Fruit fly (Drosophila melanogaster): Measurements from ENCODE around the gene CG6785.
A peak's percentile ranks its signal among the peaks of the same experiment; 100 is the strongest.

CG6785 gene

DNA sequence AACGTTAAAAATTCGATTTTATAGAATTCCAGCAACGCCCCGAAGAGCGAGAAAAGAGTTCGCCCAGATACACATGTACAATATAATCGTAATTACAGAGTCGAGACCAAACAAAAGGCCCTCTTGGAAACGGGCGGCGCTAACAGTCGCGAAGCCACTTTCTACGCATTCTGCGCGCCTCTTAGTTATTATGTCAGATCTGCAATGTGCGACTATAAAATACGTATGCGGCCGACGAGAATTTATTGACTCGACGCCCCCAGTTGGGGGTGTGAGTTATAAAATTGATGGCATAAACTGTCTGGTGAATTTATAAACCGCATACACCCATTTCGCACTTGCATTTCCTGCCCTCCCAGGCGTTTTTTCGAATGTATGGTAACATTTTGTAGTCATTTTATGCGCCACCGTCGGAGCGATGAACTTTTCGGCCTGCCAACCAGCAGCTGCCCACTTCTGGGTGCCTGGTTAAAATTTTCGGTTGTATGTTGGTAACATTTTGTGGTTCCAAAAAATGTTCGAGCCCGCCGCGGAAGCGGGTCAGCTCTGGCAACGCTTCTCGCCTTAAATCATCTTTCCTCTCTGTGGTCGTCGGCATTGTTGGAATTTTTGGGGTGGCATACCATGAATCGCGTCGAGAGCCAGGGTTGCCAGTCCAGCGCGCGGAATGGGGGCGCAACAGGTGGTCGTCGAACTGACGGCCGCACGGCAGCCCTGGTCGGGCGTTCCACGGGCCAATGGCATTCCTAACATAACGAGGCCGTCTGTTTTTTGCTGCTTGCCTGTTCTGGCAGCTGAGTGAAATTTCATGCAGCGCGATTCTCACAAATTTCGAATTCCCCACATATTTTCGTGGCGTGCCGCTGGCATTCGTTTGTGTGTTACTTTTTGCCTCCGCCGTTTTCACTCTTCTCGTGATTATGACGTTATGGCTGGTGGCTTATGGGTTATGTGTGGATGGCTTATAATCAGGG, 33.0 kb downstream of the CG6785 start:
- peak; percentile 73 for TF ChIP-seq CG31627 (GFP tag; optimal IDR thresholded peaks at IDR 0.05)
- no peak for TF ChIP-seq CG6163 (GFP tag; IDR thresholded peaks at IDR 0.05)
- TF ChIP-seq dac (GFP tag; optimal IDR thresholded peaks at IDR 0.05), result peak; percentile 27
- TF ChIP-seq eg (GFP tag; IDR thresholded peaks at IDR 0.05), result no peak
- TF ChIP-seq Blimp-1 (GFP tag; optimal IDR thresholded peaks at IDR 0.05), result peak; percentile 74
- peak; percentile 80 for TF ChIP-seq topi (GFP tag; optimal IDR thresholded peaks at IDR 0.05)
- TF ChIP-seq spab (GFP tag; optimal IDR thresholded peaks at IDR 0.05), result peak; percentile 68
- TF ChIP-seq Eip78C (GFP tag), result peak; percentile 86
- peak; percentile 1 to 47 for TF ChIP-seq salr (GFP tag; optimal IDR thresholded peaks at IDR 0.05)
- TF ChIP-seq fkh (GFP tag; optimal IDR thresholded peaks at IDR 0.05), result peak; percentile 85
- no peak for TF ChIP-seq Eip93F (GFP tag; optimal IDR thresholded peaks at IDR 0.05)
- peak; percentile 31 for TF ChIP-seq CG11902 (GFP tag; optimal IDR thresholded peaks at IDR 0.05)
- peak; percentile 82 for TF ChIP-seq lz (GFP tag; optimal IDR thresholded peaks at IDR 0.05)
- TF ChIP-seq CG3032 (tag; optimal IDR thresholded peaks at IDR 0.05), result peak; percentile 72
- peak; percentile 60 for TF ChIP-seq CG7368 (GFP tag; optimal IDR thresholded peaks at IDR 0.05)
- TF ChIP-seq Eip75B (GFP tag; optimal IDR thresholded peaks at IDR 0.05), result peak; percentile 90
- peak; percentile 22 for TF ChIP-seq acj6 (GFP tag; optimal IDR thresholded peaks at IDR 0.05)
- peak; percentile 40 for TF ChIP-seq CG8319 (GFP tag; optimal IDR thresholded peaks at IDR 0.05)
- peak; percentile 59 for TF ChIP-seq CG10669 (GFP tag; optimal IDR thresholded peaks at IDR 0.05)
- no peak for TF ChIP-seq Gug (GFP tag; IDR thresholded peaks at IDR 0.05)
- TF ChIP-seq CG10631 (GFP tag; optimal IDR thresholded peaks at IDR 0.05), result no peak
- TF ChIP-seq cyc (GFP tag; optimal IDR thresholded peaks at IDR 0.05), result peak; percentile 87
- TF ChIP-seq Ets21C (GFP tag; optimal IDR thresholded peaks at IDR 0.05), result peak; percentile 61
- no peak for TF ChIP-seq vri (GFP tag; optimal IDR thresholded peaks at IDR 0.05)
- peak; percentile 83 for TF ChIP-seq Sox102F (GFP tag; optimal IDR thresholded peaks at IDR 0.05)
- TF ChIP-seq CG3919 (GFP tag; optimal IDR thresholded peaks at IDR 0.05), result peak; percentile 84
- TF ChIP-seq Sox15 (GFP tag; optimal IDR thresholded peaks at IDR 0.05), result no peak
- peak; percentile 31 for TF ChIP-seq OdsH (GFP tag; optimal IDR thresholded peaks at IDR 0.05)
- peak; percentile 92 for TF ChIP-seq dsx (GFP tag; optimal IDR thresholded peaks at IDR 0.05; ENCODE audit: poor library complexity, severe bottlenecking)
- peak; percentile 52 for TF ChIP-seq pdm3 (GFP tag; optimal IDR thresholded peaks at IDR 0.05)
- TF ChIP-seq CG6792 (GFP tag; optimal IDR thresholded peaks at IDR 0.05), result peak; percentile 73
- peak; percentile 56 for TF ChIP-seq CG9139 (GFP tag; optimal IDR thresholded peaks at IDR 0.05)
- peak; percentile 71 for TF ChIP-seq Sox14 (GFP tag; optimal IDR thresholded peaks at IDR 0.05)
- no peak for TF ChIP-seq fd85E (GFP tag; optimal IDR thresholded peaks at IDR 0.05)
- TF ChIP-seq CG8632 (GFP tag; optimal IDR thresholded peaks at IDR 0.05), result no peak
- TF ChIP-seq Hr38 (GFP tag; optimal IDR thresholded peaks at IDR 0.05), result no peak
- TF ChIP-seq CG32006 (GFP tag; optimal IDR thresholded peaks at IDR 0.05), result peak; percentile 5
- TF ChIP-seq Hr4 (GFP tag; optimal IDR thresholded peaks at IDR 0.05), result peak; percentile 57
- TF ChIP-seq fd59A (GFP tag; optimal IDR thresholded peaks at IDR 0.05), result peak; percentile 41
- peak; percentile 39 for TF ChIP-seq CG6276 (GFP tag; optimal IDR thresholded peaks at IDR 0.05)
- peak; percentile 21 for TF ChIP-seq CG11762 (GFP tag; optimal IDR thresholded peaks at IDR 0.05; ENCODE audit: insufficient read depth)
- TF ChIP-seq Smox (GFP tag; optimal IDR thresholded peaks at IDR 0.05), result peak; percentile 73
- peak; percentile 89 for TF ChIP-seq net (GFP tag; optimal IDR thresholded peaks at IDR 0.05)
- TF ChIP-seq Met (GFP tag; optimal IDR thresholded peaks at IDR 0.05), result peak; percentile 85
- TF ChIP-seq CG8119 (GFP tag; IDR thresholded peaks at IDR 0.05), result no peak
- peak; percentile 82 for TF ChIP-seq CG1621 (tag; optimal IDR thresholded peaks at IDR 0.05)
- peak; percentile 71 for TF ChIP-seq Hr39 (GFP tag; optimal IDR thresholded peaks at IDR 0.05)
- TF ChIP-seq svp (GFP tag), result peak; percentile 100
- TF ChIP-seq CG4318 (GFP tag; optimal IDR thresholded peaks at IDR 0.05), result no peak
- TF ChIP-seq CG6808 (GFP tag; optimal IDR thresholded peaks at IDR 0.05), result peak; percentile 69

Measured in whole organism, prepupa.